Fruit fly (Drosophila melanogaster): Measurements from ENCODE around the gene Dim1.

Dim1 gene

DNA sequence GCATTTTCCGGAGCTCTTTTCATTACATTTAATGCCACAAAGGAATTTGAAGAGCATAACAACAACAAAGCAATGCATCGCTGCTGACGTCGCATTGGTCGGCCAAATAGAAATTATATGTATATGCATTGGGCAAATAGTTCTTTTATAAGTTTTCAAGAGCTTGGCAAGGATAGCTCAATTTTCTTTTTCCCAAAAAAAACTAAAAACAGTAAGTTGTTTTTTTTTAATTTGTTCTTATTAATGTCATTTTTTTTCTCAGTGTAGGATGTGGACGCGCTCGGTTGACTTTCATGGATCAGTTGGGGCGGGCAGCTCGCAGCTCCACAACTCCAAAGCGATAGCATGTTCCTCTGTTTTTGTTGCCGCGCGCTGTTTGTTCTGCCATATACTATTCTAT lies 43.9 kb upstream of the Dim1 start (continued):
- peak; percentile 32 for TF ChIP-seq Hr4 (GFP tag; optimal IDR thresholded peaks at IDR 0.05)
- TF ChIP-seq CG6854 (GFP tag; optimal IDR thresholded peaks at IDR 0.05), result no peak
- peak; percentile 29 for TF ChIP-seq Eip75B (GFP tag; optimal IDR thresholded peaks at IDR 0.05)
- no peak for TF ChIP-seq fkh (GFP tag; optimal IDR thresholded peaks at IDR 0.05)
- peak; percentile 18 for TF ChIP-seq Lpt (GFP tag; optimal IDR thresholded peaks at IDR 0.05)
- TF ChIP-seq CG6276 (GFP tag; optimal IDR thresholded peaks at IDR 0.05), result peak; percentile 51
- no peak for TF ChIP-seq lz (GFP tag; optimal IDR thresholded peaks at IDR 0.05)

DNA sequence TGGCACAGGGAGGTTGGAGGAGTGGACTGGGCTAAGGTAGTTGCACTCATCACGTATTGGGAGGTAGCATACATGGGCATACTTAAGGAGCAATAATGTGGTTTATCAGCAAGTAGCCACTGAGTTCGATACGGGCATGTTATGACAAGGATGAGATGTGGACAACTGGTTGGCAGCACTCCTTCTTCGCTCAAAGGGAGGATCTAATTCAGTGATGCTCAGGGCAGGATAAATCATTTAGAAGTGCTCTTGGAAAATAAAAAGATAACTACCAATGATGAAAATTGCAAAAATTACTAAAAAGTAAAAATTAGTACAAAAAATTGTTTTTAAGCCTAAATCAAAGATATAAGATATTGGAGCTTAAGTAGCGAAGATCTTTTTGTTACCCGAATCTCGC lies 42.2 kb upstream of the Dim1 start:
- peak; percentile 24 for TF ChIP-seq fd59A (GFP tag; optimal IDR thresholded peaks at IDR 0.05)
- peak; percentile 52 for TF ChIP-seq CG3032 (tag; optimal IDR thresholded peaks at IDR 0.05)
- no peak for TF ChIP-seq lz (GFP tag; optimal IDR thresholded peaks at IDR 0.05)
- TF ChIP-seq salr (GFP tag; optimal IDR thresholded peaks at IDR 0.05), result peak in 1 of 2 experiments; percentile 29
- peak; percentile 30 for TF ChIP-seq Sox14 (GFP tag; optimal IDR thresholded peaks at IDR 0.05)
- no peak for TF ChIP-seq Ets21C (GFP tag; optimal IDR thresholded peaks at IDR 0.05)
- peak; percentile 91 for TF ChIP-seq Eip78C (GFP tag)
- TF ChIP-seq topi (GFP tag; optimal IDR thresholded peaks at IDR 0.05), result no peak
- TF ChIP-seq Ets96B (tag; optimal IDR thresholded peaks at IDR 0.05), result peak; percentile 18
- TF ChIP-seq CG6163 (GFP tag; IDR thresholded peaks at IDR 0.05), result 0 out of 3 replicates have a peak, but pooled peaks have one; percentile 5
- peak; percentile 9 for TF ChIP-seq CG10669 (GFP tag; optimal IDR thresholded peaks at IDR 0.05)
- peak; percentile 18 for TF ChIP-seq CG6808 (GFP tag; optimal IDR thresholded peaks at IDR 0.05)

dm6 chr2L:4361438-4361975 lies 41.5 kb upstream of the Dim1 start, which contains the start of gene Traf4:
Gene Traf4 (plus strand): TSS chr2L:4361925.
- TF ChIP-seq CG16779 (tag; optimal IDR thresholded peaks at IDR 0.05) (no peak), Eip75B (GFP tag; optimal IDR thresholded peaks at IDR 0.05) (peak; percentile 30), Hr39 (GFP tag; optimal IDR thresholded peaks at IDR 0.05) (peak; percentile 48), Met (GFP tag; optimal IDR thresholded peaks at IDR 0.05) (peak; percentile 52), Gug (GFP tag; IDR thresholded peaks at IDR 0.05) (peak; percentile 27), pdm3 (GFP tag; optimal IDR thresholded peaks at IDR 0.05) (peak; percentile 52), cyc (GFP tag; optimal IDR thresholded peaks at IDR 0.05) (peak; percentile 57), CG4318 (GFP tag; optimal IDR thresholded peaks at IDR 0.05) (no peak), Blimp-1 (GFP tag; optimal IDR thresholded peaks at IDR 0.05) (peak; percentile 35), dsx (GFP tag; optimal IDR thresholded peaks at IDR 0.05; ENCODE audit: poor library complexity, severe bottlenecking) (peak; percentile 61), topi (GFP tag; optimal IDR thresholded peaks at IDR 0.05) (peak; percentile 26), spab (GFP tag; optimal IDR thresholded peaks at IDR 0.05) (peak; percentile 56), Hr4 (GFP tag; optimal IDR thresholded peaks at IDR 0.05) (peak; percentile 15), CG11902 (GFP tag; optimal IDR thresholded peaks at IDR 0.05) (peak; percentile 12), CG8632 (GFP tag; optimal IDR thresholded peaks at IDR 0.05) (peak; percentile 43), dac (GFP tag; optimal IDR thresholded peaks at IDR 0.05) (no peak), CG3919 (GFP tag; optimal IDR thresholded peaks at IDR 0.05) (peak; percentile 73), CG10631 (GFP tag; optimal IDR thresholded peaks at IDR 0.05) (peak; percentile 55), CG31627 (GFP tag; optimal IDR thresholded peaks at IDR 0.05) (peak; percentile 47), CG11294 (GFP tag; IDR thresholded peaks at IDR 0.05) (no peak), Ets96B (tag; optimal IDR thresholded peaks at IDR 0.05) (peak; percentile 58), ss (GFP tag; optimal IDR thresholded peaks at IDR 0.05) (peak; percentile 56 to 61), achi (GFP tag; optimal IDR thresholded peaks at IDR 0.05) (peak; percentile 50), Sox15 (GFP tag; optimal IDR thresholded peaks at IDR 0.05) (no peak), Eip93F (GFP tag; optimal IDR thresholded peaks at IDR 0.05) (peak; percentile 48), fd59A (GFP tag; optimal IDR thresholded peaks at IDR 0.05) (peak; percentile 28), CG34406 (GFP tag; optimal IDR thresholded peaks at IDR 0.05) (peak; percentile 37), OdsH (GFP tag; optimal IDR thresholded peaks at IDR 0.05) (peak; percentile 48), CG8119 (GFP tag; IDR thresholded peaks at IDR 0.05) (peak; percentile 41; the same call in 2 of the 3 replicates), lz (GFP tag; optimal IDR thresholded peaks at IDR 0.05) (peak; percentile 34), Eip78C (GFP tag) (peak; percentile 73), acj6 (GFP tag; optimal IDR thresholded peaks at IDR 0.05) (peak; percentile 59), Smox (GFP tag; optimal IDR thresholded peaks at IDR 0.05) (peak; percentile 39), esn (GFP tag; optimal IDR thresholded peaks at IDR 0.05) (peak; percentile 52), CG6792 (GFP tag; optimal IDR thresholded peaks at IDR 0.05) (peak; percentile 73), CG32006 (GFP tag; optimal IDR thresholded peaks at IDR 0.05) (peak; percentile 57), Sox14 (GFP tag; optimal IDR thresholded peaks at IDR 0.05) (peak; percentile 6)

Measured in whole organism, prepupa.